Worm (Caenorhabditis elegans): ENCODE results near the gene W09C2.8.
"Not testable (repeated sequence)": the region's sequence is repeated elsewhere in the genome, so short reads cannot be mapped to it uniquely, and the experiment has no call there.

Gene W09C2.8

DNA sequence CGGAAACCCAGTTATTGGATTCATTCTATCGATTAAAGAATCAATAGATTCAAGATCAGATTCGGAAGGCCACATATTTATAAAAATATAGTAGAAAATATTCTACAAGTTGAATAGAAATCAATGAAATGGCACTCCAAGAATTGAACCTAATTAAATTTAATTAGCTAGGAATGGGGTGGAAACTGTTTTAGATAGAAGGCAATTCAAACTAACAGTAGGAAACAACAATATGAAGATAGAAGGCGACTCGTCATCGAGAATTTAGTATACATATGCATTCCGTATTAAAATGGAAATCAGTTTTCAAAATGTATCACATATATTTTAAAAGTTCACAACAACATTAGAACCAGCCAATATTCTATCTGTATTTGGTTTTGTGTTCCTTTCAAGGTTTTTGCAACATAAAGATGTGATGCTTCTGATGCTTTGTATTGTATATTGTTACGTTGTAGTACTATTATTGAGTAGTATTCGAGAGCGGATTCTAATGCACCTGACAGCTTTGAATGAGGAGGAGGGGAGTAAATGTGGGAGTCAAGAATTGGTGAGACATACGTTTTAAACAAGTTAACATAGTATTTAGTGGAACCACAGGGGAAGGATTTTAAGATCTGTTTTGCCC, 28.3 kb downstream of the W09C2.8 start, which contains the start of the genes F27C8.3 and F27C8.2:
TSS of gene F27C8.3 (minus strand) at position 101 of the 628 bp plus-strand sequence.
TSS of gene F27C8.2 (plus strand) at position 578 of the 628 bp plus-strand sequence.
- not testable (repeated sequence) for TF ChIP-seq ztf-11, ceh-82, nhr-21 (tag; optimal IDR thresholded peaks at IDR 0.05)

DNA sequence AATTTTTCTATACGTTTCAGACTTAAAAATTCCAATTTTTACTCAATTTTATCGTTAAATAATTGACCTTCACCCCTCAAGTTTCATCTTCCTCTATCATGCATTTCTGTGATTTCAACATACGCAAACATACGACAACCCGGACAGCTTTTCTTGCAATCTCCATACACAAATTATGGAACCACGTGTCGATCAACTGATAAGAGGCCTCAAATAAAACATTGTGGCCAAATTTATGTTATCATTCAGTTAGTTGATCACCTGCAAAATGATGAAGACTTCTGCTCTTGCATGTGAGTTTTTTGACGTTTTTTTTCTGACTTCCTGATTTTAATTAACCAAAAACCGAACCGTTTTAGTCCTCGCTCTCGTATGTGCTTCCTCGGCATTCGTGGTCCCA, 30.7 kb downstream of the W09C2.8 start, which contains the start of gene spp-18:
TSS of gene spp-18 (plus strand) at position 257 of the 400 bp plus-strand sequence.
- peak; percentile 60 for TF ChIP-seq crh-2 (tag; optimal IDR thresholded peaks at IDR 0.05)
- no peak for TF ChIP-seq nhr-12 (tag; optimal IDR thresholded peaks at IDR 0.05)
- TF ChIP-seq sem-4 (tag; optimal IDR thresholded peaks at IDR 0.05), result no peak
- TF ChIP-seq C34F6.9 (tag; optimal IDR thresholded peaks at IDR 0.05), result no peak
- TF ChIP-seq peb-1 (tag; optimal IDR thresholded peaks at IDR 0.05), result no peak
- no peak for TF ChIP-seq ZK546.5 (tag; optimal IDR thresholded peaks at IDR 0.05)
- no peak for TF ChIP-seq skn-1 (tag; optimal IDR thresholded peaks at IDR 0.05)
- TF ChIP-seq lsy-2 (tag; optimal IDR thresholded peaks at IDR 0.05), result no peak
- TF ChIP-seq egl-27 (tag; optimal IDR thresholded peaks at IDR 0.05), result no peak
- no peak for TF ChIP-seq ama-1 (optimal IDR thresholded peaks at IDR 0.05)
- TF ChIP-seq lin-13 (GFP tag; optimal IDR thresholded peaks at IDR 0.05), result no peak
- peak; percentile 32 for TF ChIP-seq gmeb-1 (tag; optimal IDR thresholded peaks at IDR 0.05)
- TF ChIP-seq sma-9 (GFP tag; optimal IDR thresholded peaks at IDR 0.05), result peak; percentile 63
- no peak for TF ChIP-seq sma-9 (tag; optimal IDR thresholded peaks at IDR 0.05)
- peak; percentile 66 for TF ChIP-seq fos-1 (tag; optimal IDR thresholded peaks at IDR 0.05)
- TF ChIP-seq snpc-4 (tag; optimal IDR thresholded peaks at IDR 0.05), result no peak
- TF ChIP-seq nhr-25 (tag; optimal IDR thresholded peaks at IDR 0.05), result no peak
- TF ChIP-seq mdl-1 (tag; optimal IDR thresholded peaks at IDR 0.05), result peak in 1 of 2 experiments; percentile 21
- no peak for TF ChIP-seq R02D3.7 (tag; optimal IDR thresholded peaks at IDR 0.05)

DNA sequence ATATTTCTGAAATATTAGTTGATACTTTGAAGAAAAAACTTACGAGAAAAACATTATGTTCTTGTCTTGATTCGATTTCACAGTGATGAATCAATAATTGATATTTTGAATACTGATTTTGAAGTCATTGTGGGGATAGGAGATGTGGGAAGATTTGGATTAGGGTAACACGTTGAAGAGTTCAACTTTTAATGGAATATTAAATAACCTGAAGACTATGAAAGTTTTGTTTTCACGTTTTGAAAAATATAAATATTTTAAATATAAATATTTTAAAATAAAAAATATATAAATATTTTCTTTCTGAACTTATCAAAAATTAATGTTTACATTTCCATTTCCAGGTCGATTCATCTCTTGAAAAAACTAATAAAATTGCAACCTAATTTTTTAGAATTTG, 31.8 kb downstream of the W09C2.8 start, which contains the start of gene pei-1:
TSS of gene pei-1 (minus strand) at position 101 of the 400 bp plus-strand sequence.
- TF ChIP-seq elt-1 (tag; optimal IDR thresholded peaks at IDR 0.05) (no peak), ztf-11 (tag; optimal IDR thresholded peaks at IDR 0.05) (no peak), ceh-16 (tag; optimal IDR thresholded peaks at IDR 0.05) (no peak), lin-11 (tag; optimal IDR thresholded peaks at IDR 0.05) (no peak), nhr-237 (tag; optimal IDR thresholded peaks at IDR 0.05) (no peak), ama-1 (optimal IDR thresholded peaks at IDR 0.05) (no peak), ztf-4 (tag; optimal IDR thresholded peaks at IDR 0.05) (no peak), zag-1 (tag; optimal IDR thresholded peaks at IDR 0.05) (no peak), sem-4 (tag; optimal IDR thresholded peaks at IDR 0.05) (no peak), ceh-82 (tag; optimal IDR thresholded peaks at IDR 0.05) (no peak), sma-3 (GFP tag; optimal IDR thresholded peaks at IDR 0.05) (no peak)

DNA sequence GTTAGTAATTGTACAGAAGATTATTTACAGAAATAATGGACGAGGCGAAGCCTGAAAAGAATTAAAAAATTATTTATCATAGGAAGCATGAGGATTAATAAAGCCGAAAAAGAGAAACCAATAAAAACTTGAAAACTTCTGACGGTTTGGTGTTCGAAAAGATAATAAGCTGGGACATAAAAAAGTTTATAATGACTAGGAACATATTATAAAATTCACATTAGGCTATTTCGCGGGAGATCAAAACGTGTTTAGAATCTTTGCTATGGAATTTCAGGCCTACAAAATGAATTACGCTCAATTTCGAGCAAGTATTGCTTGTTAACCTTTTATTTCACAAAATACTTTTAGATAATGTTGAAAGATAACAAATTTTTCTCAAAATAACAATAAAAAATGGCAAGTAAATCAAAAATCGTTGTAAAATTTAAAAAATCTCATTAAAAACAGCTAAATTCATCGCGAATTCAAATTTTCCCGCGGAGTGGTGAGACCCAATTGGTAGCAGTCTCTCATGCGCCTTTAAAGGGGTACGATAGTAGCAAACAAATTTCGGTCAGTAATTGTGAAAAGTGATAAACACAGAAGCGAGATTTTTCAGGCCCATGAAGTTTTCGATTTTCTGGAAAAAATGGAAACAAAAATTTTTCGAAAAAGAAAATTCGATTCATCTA, 35.3 kb downstream of the W09C2.8 start, which contains the start of gene trcs-1:
TSS of gene trcs-1 (minus strand) at position 51 of the 674 bp plus-strand sequence.
- TF ChIP-seq dmd-4 (tag; optimal IDR thresholded peaks at IDR 0.05) (no peak), lin-13 (GFP tag; optimal IDR thresholded peaks at IDR 0.05) (no peak), mab-5 (tag; optimal IDR thresholded peaks at IDR 0.05) (no peak), nhr-23 (tag; optimal IDR thresholded peaks at IDR 0.05) (no peak), nhr-25 (tag; optimal IDR thresholded peaks at IDR 0.05) (no peak), ztf-1 (GFP tag; conservative IDR thresholded peaks at IDR 0.05) (no peak), blmp-1 (tag; optimal IDR thresholded peaks at IDR 0.05; ENCODE audit: insufficient read depth) (no peak)

DNA sequence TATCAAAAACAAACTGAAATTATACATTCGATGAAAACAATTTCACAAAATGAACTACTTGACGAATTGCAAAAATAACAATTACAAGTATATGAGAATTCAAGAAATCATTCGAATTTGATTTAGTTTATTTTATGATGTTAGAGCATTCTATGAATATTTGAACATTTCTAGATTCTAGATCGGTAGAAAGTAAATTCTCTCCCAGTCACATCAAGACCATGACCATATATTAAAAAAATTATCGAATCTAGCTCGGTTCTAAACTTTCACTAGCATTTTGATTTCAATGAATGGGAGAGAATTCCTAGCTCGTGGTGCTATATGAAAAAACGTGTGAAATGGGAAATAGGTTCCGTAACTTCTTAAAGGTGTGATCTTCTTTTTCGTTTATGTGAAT, 39.8 kb downstream of the W09C2.8 start:
- no peak for TF ChIP-seq gmeb-1 (tag; optimal IDR thresholded peaks at IDR 0.05)
- no peak for TF ChIP-seq sem-4 (tag; optimal IDR thresholded peaks at IDR 0.05)
- no peak for TF ChIP-seq blmp-1 (tag; optimal IDR thresholded peaks at IDR 0.05; ENCODE audit: insufficient read depth)
- no peak for TF ChIP-seq ztf-11 (tag; optimal IDR thresholded peaks at IDR 0.05)
- TF ChIP-seq snpc-4 (tag; optimal IDR thresholded peaks at IDR 0.05), result no peak
- no peak for TF ChIP-seq nhr-6 (tag; optimal IDR thresholded peaks at IDR 0.05)
- no peak for TF ChIP-seq mdl-1 (tag; optimal IDR thresholded peaks at IDR 0.05)
- no peak for TF ChIP-seq unc-62 (GFP tag; optimal IDR thresholded peaks at IDR 0.05)
- no peak for TF ChIP-seq peb-1 (tag; optimal IDR thresholded peaks at IDR 0.05)
- TF ChIP-seq elt-1 (tag; optimal IDR thresholded peaks at IDR 0.05), result no peak
- no peak for TF ChIP-seq ceh-82 (tag; optimal IDR thresholded peaks at IDR 0.05)
- no peak for TF ChIP-seq zag-1 (tag; optimal IDR thresholded peaks at IDR 0.05)
- TF ChIP-seq ztf-1 (GFP tag; conservative IDR thresholded peaks at IDR 0.05), result no peak

All from whole organism, L2 larva.